Worm (Caenorhabditis elegans) whole organism, dauer: ENCODE results near the gene syx-5.

ENCODE experiments used
- unc-62 ChIP-seq: sonication (generic microtip); optimal IDR thresholded peaks from 2 replicates; lab custom pipeline; 2017; ENCODE audit warnings: missing biosample characterization, missing genetic modification reagents, missing genetic modification characterization

syx-5 gene

ce11 chrV:11797272-11797855, 32.7 kb downstream of the syx-5 start:
- no peak for TF ChIP-seq unc-62 (GFP tag; lab: Kevin White, UChicago)

- no peak for TF ChIP-seq unc-62 (GFP tag; lab: Kevin White, UChicago)
These were observed 33.6 kb downstream of the syx-5 start for ce11 chrV:11798320-11798719.

- TF ChIP-seq unc-62 (GFP tag; lab: Kevin White, UChicago): no peak
These were observed 34.6 kb downstream of the syx-5 start for ce11 chrV:11799252-11799822.

- no peak for TF ChIP-seq unc-62 (GFP tag; lab: Kevin White, UChicago)
These were observed 35.8 kb downstream of the syx-5 start for ce11 chrV:11800486-11800885.

ce11 chrV:11801076-11801849, 36.6 kb downstream of the syx-5 start:
- TF ChIP-seq unc-62 (GFP tag; lab: Kevin White, UChicago): no peak

ce11 chrV:11802508-11802907, 37.8 kb downstream of the syx-5 start:
- no peak for TF ChIP-seq unc-62 (GFP tag; lab: Kevin White, UChicago)

ce11 chrV:11803518-11803994, 38.9 kb downstream of the syx-5 start:
- TF ChIP-seq unc-62 (GFP tag; lab: Kevin White, UChicago): no peak

- no peak for TF ChIP-seq unc-62 (GFP tag; lab: Kevin White, UChicago)
These were observed 45.2 kb downstream of the syx-5 start for ce11 chrV:11809935-11810334.

ce11 chrV:11811921-11812320, 47.2 kb downstream of the syx-5 start, which contains the start of gene D2023.3:
D2023.3 (minus strand) TSS chrV:11812021.
- no peak for TF ChIP-seq unc-62 (GFP tag; lab: Kevin White, UChicago)

- no peak for TF ChIP-seq unc-62 (GFP tag; lab: Kevin White, UChicago)
These were observed 50.9 kb downstream of the syx-5 start for ce11 chrV:11815566-11815965.
